Fruit fly (Drosophila melanogaster): ENCODE results near the gene Tcs6.

The Tcs6 gene

dm6 chr3R:26009766-26010414 lies 48.1 kb downstream of the Tcs6 start:
- TF ChIP-seq Myc (optimal IDR thresholded peaks at IDR 0.05), result no peak
- no peak for TF ChIP-seq insv (optimal IDR thresholded peaks at IDR 0.05)
- no peak for TF ChIP-seq psq (optimal IDR thresholded peaks at IDR 0.05)
- TF ChIP-seq Sin3A (optimal IDR thresholded peaks at IDR 0.05), result no peak
- TF ChIP-seq ttk (optimal IDR thresholded peaks at IDR 0.05), result no peak
- TF ChIP-seq h (optimal IDR thresholded peaks at IDR 0.05), result no peak

dm6 chr3R:26008892-26009539 lies 49.0 kb downstream of the Tcs6 start:
- TF ChIP-seq Myc (optimal IDR thresholded peaks at IDR 0.05), result no peak
- no peak for TF ChIP-seq insv (optimal IDR thresholded peaks at IDR 0.05)
- no peak for TF ChIP-seq ttk (optimal IDR thresholded peaks at IDR 0.05)
- TF ChIP-seq Sin3A (optimal IDR thresholded peaks at IDR 0.05), result no peak
- TF ChIP-seq psq (optimal IDR thresholded peaks at IDR 0.05), result no peak
- TF ChIP-seq h (optimal IDR thresholded peaks at IDR 0.05), result no peak

dm6 chr3R:26007964-26008868 lies 49.8 kb downstream of the Tcs6 start:
- TF ChIP-seq psq (optimal IDR thresholded peaks at IDR 0.05) (no peak), ttk (optimal IDR thresholded peaks at IDR 0.05) (no peak), Myc (optimal IDR thresholded peaks at IDR 0.05) (no peak), h (optimal IDR thresholded peaks at IDR 0.05) (no peak), Sin3A (optimal IDR thresholded peaks at IDR 0.05) (no peak), insv (optimal IDR thresholded peaks at IDR 0.05) (no peak)
